Fruit fly (Drosophila melanogaster) whole organism, pupa: ENCODE measurements around the gene Tom70.
A peak's percentile ranks its signal among the peaks of the same experiment; 100 is the strongest.
"Not testable (repeated sequence)": the region's sequence is repeated elsewhere in the genome, so short reads cannot be mapped to it uniquely, and the experiment has no call there.

Source experiments
- CG10348 ChIP-seq: fragments of 200-800 bp; sonication (Bioruptor generic); IDR thresholded peaks from 2 replicates; pipeline ENCODE4 v1.3.6; 2022; ENCODE audit warnings: missing biosample characterization, missing genetic modification characterization
- CG12605 ChIP-seq: fragments of 200-800 bp; sonication (Bioruptor generic); IDR thresholded peaks from 2 replicates; pipeline ENCODE4 v1.3.6; 2022; ENCODE audit warnings: missing biosample characterization, missing genetic modification characterization
- CG13204 ChIP-seq: fragments of 200-800 bp; sonication (Bioruptor generic); optimal IDR thresholded peaks from 2 replicates; lab custom pipeline; 2018; ENCODE audit warnings: missing biosample characterization, mild to moderate bottlenecking, missing genetic modification characterization, moderate library complexity
- CG14655 ChIP-seq: fragments of 200-800 bp; sonication (Bioruptor generic); optimal IDR thresholded peaks from 3 replicates; lab custom pipeline; 2017; ENCODE audit warnings: mild to moderate bottlenecking, missing biosample characterization, missing genetic modification reagents, missing genetic modification characterization
- CG15710 ChIP-seq: fragments of 200-800 bp; sonication (Bioruptor generic); optimal IDR thresholded peaks from 2 replicates; lab custom pipeline; 2018; ENCODE audit warnings: missing biosample characterization, mild to moderate bottlenecking, missing genetic modification characterization, moderate library complexity
- CG17806 ChIP-seq: fragments of 200-800 bp; sonication (Bioruptor generic); optimal IDR thresholded peaks from 2 replicates; lab custom pipeline; 2018; ENCODE audit warnings: missing biosample characterization, mild to moderate bottlenecking, missing genetic modification characterization, moderate library complexity
- CG32121 ChIP-seq: fragments of 200-800 bp; sonication (Bioruptor generic); IDR thresholded peaks from 2 replicates; pipeline ENCODE4 v1.3.6; 2022; ENCODE audit warnings: missing biosample characterization, missing genetic modification characterization
- CG34367 ChIP-seq: fragments of 200-800 bp; sonication (Bioruptor generic); optimal IDR thresholded peaks from 2 replicates; lab custom pipeline; 2018; ENCODE audit warnings: missing biosample characterization, mild to moderate bottlenecking, missing genetic modification characterization
- CG4496 ChIP-seq: fragments of 200-800 bp; sonication (Bioruptor generic); IDR thresholded peaks from 3 replicates; pipeline ENCODE4 v1.3.6; 2022; ENCODE audit warnings: missing biosample characterization, missing genetic modification characterization
- CG8159 ChIP-seq: fragments of 200-800 bp; sonication (Bioruptor generic); optimal IDR thresholded peaks from 3 replicates; lab custom pipeline; 2018; ENCODE audit warnings: missing biosample characterization, mild to moderate bottlenecking, missing genetic modification characterization, moderate library complexity
- CG8301 ChIP-seq: fragments of 200-800 bp; sonication (Bioruptor generic); optimal IDR thresholded peaks from 2 replicates; lab custom pipeline; 2018; ENCODE audit warnings: missing biosample characterization, mild to moderate bottlenecking, missing genetic modification characterization
- CG9948 ChIP-seq: fragments of 200-800 bp; sonication (Bioruptor generic); optimal IDR thresholded peaks from 2 replicates; lab custom pipeline; 2018; ENCODE audit warnings: missing biosample characterization, mild to moderate bottlenecking, missing genetic modification characterization, moderate library complexity
- D1 ChIP-seq: fragments of 200-800 bp; sonication (Bioruptor generic); optimal IDR thresholded peaks from 2 replicates; lab custom pipeline; 2018; ENCODE audit warnings: missing biosample characterization, mild to moderate bottlenecking, missing genetic modification characterization, moderate library complexity
- EcR ChIP-seq: fragments of 200-800 bp; sonication (Bioruptor generic); optimal IDR thresholded peaks from 3 replicates; lab custom pipeline; 2019; ENCODE audit warnings: missing biosample characterization, missing genetic modification characterization, mild to moderate bottlenecking, moderate library complexity, missing genetic modification reagents
- Ets98B ChIP-seq: fragments of 200-800 bp; sonication (Bioruptor generic); IDR thresholded peaks from 2 replicates; pipeline ENCODE4 v1.3.6; 2022; ENCODE audit warnings: missing biosample characterization, missing genetic modification characterization
- Pif1B ChIP-seq: fragments of 200-800 bp; sonication (Bioruptor generic); optimal IDR thresholded peaks from 3 replicates; lab custom pipeline; 2016; ENCODE audit warnings: missing biosample characterization, missing genetic modification characterization
- Snoo ChIP-seq: fragments of 200-800 bp; sonication (Bioruptor generic); optimal IDR thresholded peaks from 3 replicates; lab custom pipeline; 2017; ENCODE audit warnings: missing biosample characterization, mild to moderate bottlenecking, missing genetic modification characterization, inconsistent platforms
- fd96Ca ChIP-seq: fragments of 200-800 bp; sonication (Bioruptor generic); IDR thresholded peaks from 3 replicates; pipeline ENCODE4 v1.3.6; 2022; ENCODE audit warnings: missing biosample characterization, missing genetic modification characterization
- gl ChIP-seq: fragments of 200-800 bp; sonication (Bioruptor generic); optimal IDR thresholded peaks from 2 replicates; lab custom pipeline; 2018; ENCODE audit warnings: missing biosample characterization, mild to moderate bottlenecking, missing genetic modification characterization
- rn ChIP-seq: fragments of 200-800 bp; sonication (Bioruptor generic); IDR thresholded peaks from 2 replicates; pipeline ENCODE4 v1.3.6; 2022; ENCODE audit warnings: missing biosample characterization, missing genetic modification characterization

Tom70 gene

DNA sequence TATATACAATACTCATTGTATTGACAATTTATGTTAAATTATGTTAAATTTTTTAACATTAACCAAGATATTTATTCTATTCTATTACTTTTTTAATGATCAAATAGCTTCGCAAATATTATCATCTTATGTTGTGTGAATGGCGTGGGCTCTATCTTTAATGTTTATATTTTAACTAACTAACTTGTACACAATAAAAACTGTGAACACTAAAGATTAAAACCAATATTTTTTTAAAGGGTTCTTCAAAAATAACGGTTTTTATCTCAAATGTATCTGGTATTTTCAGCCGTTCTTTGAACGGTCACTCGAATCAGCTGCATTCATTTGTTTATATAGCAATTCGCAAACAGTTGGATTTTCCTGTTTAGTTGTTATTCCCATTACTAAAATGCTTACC lies 45.7 kb downstream of the Tom70 start, which contains the start of gene Ada1-2:
Ada1-2 (plus strand) TSS at position 301 of the 400 bp plus-strand sequence.
- not testable (repeated sequence) for TF ChIP-seq fd96Ca (GFP tag; lab: Robert Waterston, UW); CG14655 (GFP tag; lab: Kevin White, UChicago); Snoo (tag; lab: Kevin White, UChicago)

DNA sequence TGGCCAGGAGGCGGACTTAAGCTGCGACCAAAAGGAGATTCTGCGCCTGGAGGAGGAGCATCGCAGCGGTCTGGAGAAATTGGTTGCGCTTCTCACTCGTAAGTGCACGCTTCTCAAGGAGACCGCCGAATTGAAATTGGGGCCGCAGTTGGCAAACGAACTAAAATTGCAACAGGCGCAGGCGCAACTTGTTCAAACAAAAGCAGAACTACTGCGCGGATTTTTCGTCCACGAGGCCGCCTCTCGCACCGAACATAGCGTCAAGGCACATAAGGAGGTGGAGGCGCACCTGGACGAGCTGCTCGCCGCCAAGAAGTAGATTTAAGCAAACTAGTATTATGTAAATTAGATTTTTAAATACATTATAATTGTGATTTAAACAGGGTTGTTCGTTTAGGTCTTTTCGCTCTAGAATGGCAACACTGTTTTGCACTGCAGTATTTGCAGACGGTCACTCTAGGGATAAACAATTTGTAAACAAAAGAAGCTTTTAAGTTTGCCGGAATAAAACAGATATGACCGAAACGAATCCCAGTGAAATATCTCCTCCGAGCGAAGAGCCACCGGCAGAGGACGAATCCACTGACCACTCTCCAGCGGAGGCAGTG lies 47.7 kb downstream of the Tom70 start, which contains the start of gene escl:
escl (plus strand) TSS at position 470 of the 608 bp plus-strand sequence.
- TF ChIP-seq fd96Ca (GFP tag; lab: Robert Waterston, UW), result no peak
- TF ChIP-seq, all 21 proteins: peak for 0

DNA sequence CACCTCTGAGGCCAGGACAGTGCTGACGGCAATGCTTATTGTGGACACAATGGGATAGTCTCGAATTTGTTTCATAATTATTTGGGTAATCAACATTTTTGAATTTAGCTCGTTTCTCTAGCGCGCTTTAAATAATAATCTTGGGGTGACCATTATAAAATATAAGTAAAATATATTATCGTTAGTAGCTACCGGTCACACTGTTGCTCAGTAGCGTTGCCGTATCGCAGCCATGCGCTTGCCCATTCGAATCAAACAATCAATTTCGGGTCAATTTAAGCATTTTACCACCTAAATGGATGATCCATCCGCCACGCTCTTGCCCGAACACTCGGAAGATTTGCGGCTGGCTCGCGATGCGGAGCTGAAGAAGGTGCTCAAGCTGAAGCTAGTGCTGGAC lies 48.6 kb downstream of the Tom70 start, which contains the start of the genes zuc and dgt2:
zuc (minus strand) TSS at position 154 of the 400 bp plus-strand sequence.
dgt2 (plus strand) TSS at position 208 of the 400 bp plus-strand sequence.
- TF ChIP-seq Pif1B (GFP tag; lab: Kevin White, UChicago) (no peak), CG4496 (GFP tag; lab: Robert Waterston, UW) (no peak), CG12605 (GFP tag; lab: Robert Waterston, UW) (no peak), rn (GFP tag; lab: Robert Waterston, UW) (no peak), CG14655 (GFP tag; lab: Kevin White, UChicago) (no peak), fd96Ca (GFP tag; lab: Robert Waterston, UW) (no peak), gl (no peak), Ets98B (no peak), CG17806 (no peak), CG34367 (tag; lab: Kevin White, UChicago) (no peak), CG15710 (tag; lab: Kevin White, UChicago) (no peak), CG8301 (tag; lab: Kevin White, UChicago) (no peak), CG9948 (no peak), D1 (no peak), EcR (GFP tag; lab: Kevin White, UChicago) (no peak), Snoo (tag; lab: Kevin White, UChicago) (no peak), CG8159 (tag; lab: Kevin White, UChicago) (no peak), CG32121 (GFP tag; lab: Robert Waterston, UW) (no peak), CG13204 (GFP tag; lab: Kevin White, UChicago) (no peak), CG10348 (GFP tag; lab: Robert Waterston, UW) (no peak)

DNA sequence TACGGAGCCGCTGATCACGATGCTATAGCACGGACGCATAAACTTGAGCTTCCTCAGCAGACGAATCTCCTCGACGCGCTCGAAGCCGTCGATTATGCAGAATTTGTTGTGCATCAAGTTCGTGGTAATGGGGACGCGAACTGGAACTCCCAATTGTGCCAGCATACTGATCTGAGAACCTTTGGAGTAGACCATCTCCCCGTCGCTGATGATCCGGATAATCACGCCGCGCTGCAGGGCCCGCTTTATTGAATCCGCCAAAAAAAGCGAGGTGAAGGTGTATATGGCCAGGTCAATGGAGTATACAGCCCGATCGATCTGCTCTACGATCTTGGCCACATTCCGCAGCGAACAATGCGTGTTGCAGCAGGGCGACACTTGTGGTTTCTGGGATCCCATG lies 49.1 kb downstream of the Tom70 start:
- TF ChIP-seq CG15710 (tag; lab: Kevin White, UChicago) (no peak), CG32121 (GFP tag; lab: Robert Waterston, UW) (no peak), CG14655 (GFP tag; lab: Kevin White, UChicago) (no peak), D1 (no peak), CG4496 (GFP tag; lab: Robert Waterston, UW) (0 out of 3 replicates have a peak, but pooled peaks have one; percentile 12)

DNA sequence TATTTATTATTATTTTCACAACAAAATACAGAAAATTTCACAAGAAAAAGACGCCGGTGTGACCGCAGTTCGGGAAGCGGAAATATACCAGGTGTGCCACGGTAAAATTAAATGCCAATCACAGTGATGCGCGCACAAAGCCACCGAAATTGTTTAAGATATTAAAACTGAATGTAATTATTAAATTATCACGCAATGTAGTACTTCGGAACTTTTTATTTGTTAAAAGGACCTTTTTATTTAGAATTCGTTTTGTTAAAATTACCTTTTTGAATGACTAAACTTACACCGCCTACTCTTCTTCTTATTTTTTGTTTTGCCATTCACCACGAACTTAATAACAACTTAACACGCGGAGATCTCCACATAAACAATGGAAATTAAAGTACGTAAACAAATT lies 50.4 kb downstream of the Tom70 start, which contains the start of the genes CG6686 and CG34163:
CG6686 (minus strand) TSS at position 95 of the 400 bp plus-strand sequence.
CG34163 (plus strand) TSS at position 326 of the 400 bp plus-strand sequence.
- TF ChIP-seq CG10348 (GFP tag; lab: Robert Waterston, UW), result no peak
- TF ChIP-seq D1, result no peak
- TF ChIP-seq Ets98B, result peak; percentile 14; the same call in 1 of the 2 replicates
